Fruit fly (Drosophila melanogaster): ENCODE measurements around the gene okr.
A peak's percentile ranks its signal among the peaks of the same experiment; 100 is the strongest.

Gene okr

DNA sequence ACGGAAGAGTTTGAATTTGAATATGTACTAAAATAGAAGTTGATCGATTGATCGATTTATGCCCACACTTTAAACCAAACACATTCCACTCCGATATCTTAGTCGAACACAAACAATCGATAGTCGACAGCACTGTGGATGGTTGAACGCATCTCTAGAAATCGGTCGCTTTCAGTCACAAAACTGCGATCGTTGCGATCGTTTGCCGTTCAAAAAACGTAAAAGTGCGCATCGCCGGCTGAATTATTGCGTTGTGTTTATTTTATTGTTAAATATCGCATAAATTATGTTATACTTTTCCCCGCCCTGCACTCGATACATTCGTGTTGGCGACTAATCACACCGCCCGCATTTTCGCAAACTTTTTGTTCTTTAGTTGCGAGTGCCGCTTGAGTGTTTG lies 6.6 kb upstream of the okr start, which contains the start of gene Ccdc85 (continued):
- TF ChIP-seq CG15479 (GFP tag; optimal IDR thresholded peaks at IDR 0.05), result no peak
- TF ChIP-seq Nf-YC (tag; optimal IDR thresholded peaks at IDR 0.05), result no peak
- TF ChIP-seq CG2875 (GFP tag; optimal IDR thresholded peaks at IDR 0.05), result no peak
- TF ChIP-seq sens-2 (GFP tag; IDR thresholded peaks at IDR 0.05), result no peak
- peak; percentile 95 for TF ChIP-seq Sry-δ (GFP tag; optimal IDR thresholded peaks at IDR 0.05)
- TF ChIP-seq hkb (optimal IDR thresholded peaks at IDR 0.05), result no peak
- 0 out of 2 replicates have a peak, but pooled peaks have one; percentile 7 for TF ChIP-seq hkb (GFP tag; IDR thresholded peaks at IDR 0.05)
- no peak for TF ChIP-seq pros (GFP tag; optimal IDR thresholded peaks at IDR 0.05)
- TF ChIP-seq CG17612 (GFP tag; IDR thresholded peaks at IDR 0.05), result no peak
- TF ChIP-seq H15 (GFP tag; IDR thresholded peaks at IDR 0.05), result no peak
- no peak for TF ChIP-seq Eip74EF (GFP tag; optimal IDR thresholded peaks at IDR 0.05)
- TF ChIP-seq GATAe (GFP tag; conservative IDR thresholded peaks at IDR 0.05), result no peak
- TF ChIP-seq CG32532 (GFP tag; IDR thresholded peaks at IDR 0.05), result peak; percentile 20; the same call in 1 of the 2 replicates
- TF ChIP-seq org-1 (GFP tag; optimal IDR thresholded peaks at IDR 0.05), result no peak
- peak; percentile 93 for TF ChIP-seq Dll (GFP tag; IDR thresholded peaks at IDR 0.05; ENCODE audit: partially characterized antibody)
- no peak for TF ChIP-seq HLH54F (GFP tag; optimal IDR thresholded peaks at IDR 0.05)
- no peak for TF ChIP-seq CG2202 (tag; optimal IDR thresholded peaks at IDR 0.05)
- TF ChIP-seq vfl (GFP tag; optimal IDR thresholded peaks at IDR 0.05), result peak; percentile 23
- TF ChIP-seq ac (GFP tag; optimal IDR thresholded peaks at IDR 0.05), result no peak
- TF ChIP-seq CG18599 (GFP tag; optimal IDR thresholded peaks at IDR 0.05), result no peak
- no peak for TF ChIP-seq maf-S (GFP tag; optimal IDR thresholded peaks at IDR 0.05)
- no peak for TF ChIP-seq Hey (tag; optimal IDR thresholded peaks at IDR 0.05)
- no peak for TF ChIP-seq Ets65A (GFP tag)
- TF ChIP-seq fu2 (GFP tag; optimal IDR thresholded peaks at IDR 0.05), result no peak
- peak; percentile 14 for TF ChIP-seq CG13424 (tag; optimal IDR thresholded peaks at IDR 0.05)
- no peak for TF ChIP-seq cg (GFP tag; optimal IDR thresholded peaks at IDR 0.05)
- no peak for TF ChIP-seq sim (GFP tag; IDR thresholded peaks at IDR 0.05)
- TF ChIP-seq Bteb2 (GFP tag; optimal IDR thresholded peaks at IDR 0.05), result no peak
- no peak for TF ChIP-seq CG11723 (GFP tag; optimal IDR thresholded peaks at IDR 0.05)
- TF ChIP-seq Dip3 (GFP tag; optimal IDR thresholded peaks at IDR 0.05), result no peak
- no peak for TF ChIP-seq rib (GFP tag; IDR thresholded peaks at IDR 0.05)
- TF ChIP-seq zfh2 (GFP tag; optimal IDR thresholded peaks at IDR 0.05), result no peak
- TF ChIP-seq Dp (GFP tag; optimal IDR thresholded peaks at IDR 0.05), result peak; percentile 67
- no peak for TF ChIP-seq CG16815 (GFP tag; optimal IDR thresholded peaks at IDR 0.05)
- no peak for TF ChIP-seq CG32767 (GFP tag; IDR thresholded peaks at IDR 0.05)
- TF ChIP-seq lab (GFP tag; optimal IDR thresholded peaks at IDR 0.05), result no peak
- no peak for TF ChIP-seq eyg (GFP tag; optimal IDR thresholded peaks at IDR 0.05)
- TF ChIP-seq odd (GFP tag; optimal IDR thresholded peaks at IDR 0.05), result no peak
- no peak for TF ChIP-seq Hr51 (GFP tag; optimal IDR thresholded peaks at IDR 0.05)
- peak; percentile 94 for TF ChIP-seq Jarid2 (GFP tag; optimal IDR thresholded peaks at IDR 0.05)
- TF ChIP-seq gem (tag; optimal IDR thresholded peaks at IDR 0.05), result no peak
- TF ChIP-seq CG8359 (GFP tag; optimal IDR thresholded peaks at IDR 0.05; ENCODE audit: borderline replicate concordance), result no peak
- no peak for TF ChIP-seq h (optimal IDR thresholded peaks at IDR 0.05)
- no peak for TF ChIP-seq tup (GFP tag; optimal IDR thresholded peaks at IDR 0.05)
- TF ChIP-seq pb (GFP tag; optimal IDR thresholded peaks at IDR 0.05), result no peak
- peak; percentile 94 for TF ChIP-seq vnd (GFP tag; IDR thresholded peaks at IDR 0.05; ENCODE audit: partially characterized antibody)
- no peak for TF ChIP-seq CG6854 (GFP tag; optimal IDR thresholded peaks at IDR 0.05)
- TF ChIP-seq CG3407 (GFP tag; optimal IDR thresholded peaks at IDR 0.05), result no peak
- no peak for TF ChIP-seq CG9876 (GFP tag; optimal IDR thresholded peaks at IDR 0.05)
- no peak for TF ChIP-seq CG12236 (GFP tag; optimal IDR thresholded peaks at IDR 0.05)
- TF ChIP-seq ftz-f1 (GFP tag; optimal IDR thresholded peaks at IDR 0.05), result no peak
- TF ChIP-seq CG7786 (GFP tag; optimal IDR thresholded peaks at IDR 0.05), result no peak
